Worm (Caenorhabditis elegans) whole organism, L4 larva: ENCODE data around the gene C14B1.2.

Experiments
- D1046.2 ChIP-seq: fragments of 200-800 bp; sonication (Bioruptor generic); IDR thresholded peaks from 2 replicates; pipeline ENCODE4 v1.3.6; 2022; ENCODE audit warnings: missing genetic modification characterization, missing compliant biosample characterization
- F10B5.3 ChIP-seq: sonication (generic microtip); optimal IDR thresholded peaks from 2 replicates; lab custom pipeline; 2016; ENCODE audit warnings: mild to moderate bottlenecking, missing genetic modification characterization, missing compliant biosample characterization
- F26F4.8 ChIP-seq: fragments of 200-800 bp; sonication (Bioruptor generic); conservative IDR thresholded peaks from 2 replicates; pipeline ENCODE4 v1.3.6; 2022; ENCODE audit warnings: missing genetic modification characterization, missing compliant biosample characterization
- F37D6.2 ChIP-seq: sonication (generic microtip); optimal IDR thresholded peaks from 2 replicates; lab custom pipeline; 2016; ENCODE audit warnings: mild to moderate bottlenecking, missing genetic modification characterization, missing compliant biosample characterization
- F44E2.7 ChIP-seq: fragments of 200-800 bp; sonication (Bioruptor generic); IDR thresholded peaks from 2 replicates; pipeline ENCODE4 v2.1.2; 2022; ENCODE audit warnings: missing genetic modification characterization, missing compliant biosample characterization
- F49E8.2 ChIP-seq: sonication (generic microtip); optimal IDR thresholded peaks from 2 replicates; lab custom pipeline; 2016; ENCODE audit warnings: missing compliant biosample characterization, mild to moderate bottlenecking, missing genetic modification characterization, borderline replicate concordance
- T26A8.4 ChIP-seq: fragments of 200-800 bp; sonication (Bioruptor generic); IDR thresholded peaks from 2 replicates; pipeline ENCODE4 v1.3.6; 2022; ENCODE audit warnings: missing genetic modification characterization, missing compliant biosample characterization
- Y105C5A.15 ChIP-seq: fragments of 200-800 bp; sonication (Bioruptor generic); IDR thresholded peaks from 2 replicates; pipeline ENCODE4 v1.3.6; 2022; ENCODE audit warnings: missing genetic modification characterization, missing compliant biosample characterization
- Y5F2A.4 ChIP-seq: fragments of 200-800 bp; sonication (Bioruptor generic); optimal IDR thresholded peaks from 2 replicates; lab custom pipeline; 2018; ENCODE audit warnings: mild to moderate bottlenecking, missing genetic modification characterization, missing compliant biosample characterization
- Y75B8A.6 ChIP-seq: fragments of 200-800 bp; sonication (Bioruptor generic); IDR thresholded peaks from 2 replicates; pipeline ENCODE4 v1.3.6; 2022; ENCODE audit warnings: missing genetic modification reagents, missing genetic modification characterization, missing compliant biosample characterization
- aha-1 ChIP-seq: fragments of 150-350 bp; peaks from one replicate; lab custom pipeline; 2014; ENCODE audit warnings: missing biosample characterization, missing genetic modification characterization
- ama-1 ChIP-seq: fragments of 150-350 bp; optimal IDR thresholded peaks from 2 replicates; lab custom pipeline; 2014; ENCODE audit warnings: inconsistent platforms, mixed read lengths
- arid-1 ChIP-seq: fragments of 200-800 bp; sonication (Bioruptor generic); conservative IDR thresholded peaks from 2 replicates; pipeline ENCODE4 v1.3.6; 2022; ENCODE audit warnings: missing genetic modification reagents, missing genetic modification characterization, missing compliant biosample characterization
- attf-4 ChIP-seq: sonication (generic microtip); optimal IDR thresholded peaks from 3 replicates; lab custom pipeline; 2017; ENCODE audit warnings: missing biosample characterization, missing genetic modification characterization
- ceh-28 ChIP-seq: fragments of 150-350 bp; optimal IDR thresholded peaks from 2 replicates; lab custom pipeline; 2014; ENCODE audit warnings: missing biosample characterization, missing genetic modification reagents, missing genetic modification characterization
- ceh-44 ChIP-seq: fragments of 200-800 bp; sonication (Bioruptor generic); IDR thresholded peaks from 2 replicates; pipeline ENCODE4 v1.3.6; 2022; ENCODE audit warnings: missing genetic modification reagents, missing genetic modification characterization, missing compliant biosample characterization
- ceh-62 ChIP-seq: sonication (generic microtip); optimal IDR thresholded peaks from 2 replicates; lab custom pipeline; 2017; ENCODE audit warnings: missing biosample characterization, missing genetic modification characterization
- ces-1 ChIP-seq: fragments of 150-350 bp; sonication (generic microtip); optimal IDR thresholded peaks from 4 replicates; lab custom pipeline; 2014; ENCODE audit warnings: missing biosample characterization, missing genetic modification reagents, missing genetic modification characterization
- daf-12 ChIP-seq: fragments of 150-350 bp; optimal IDR thresholded peaks from 2 replicates; lab custom pipeline; 2014; ENCODE audit warnings: missing biosample characterization, missing genetic modification reagents, missing genetic modification characterization
- daf-16 ChIP-seq, 3 experiments: sonication (generic microtip); optimal IDR thresholded peaks; 2 replicates each; lab custom pipeline; 2016 to 2017; ENCODE audit warnings: missing genetic modification characterization in 3 of 3, missing genetic modification reagents in 3 of 3, mild to moderate bottlenecking in 2 of 3, missing compliant biosample characterization in 2 of 3, missing biosample characterization in 1 of 3, moderate library complexity in 1 of 3
- dmd-9 ChIP-seq: fragments of 200-800 bp; sonication (Bioruptor generic); IDR thresholded peaks from 2 replicates; pipeline ENCODE4 v1.3.6; 2022; ENCODE audit warnings: missing genetic modification reagents, missing genetic modification characterization, missing compliant biosample characterization
- dpl-1 ChIP-seq: fragments of 150-350 bp; optimal IDR thresholded peaks from 2 replicates; lab custom pipeline; 2014; ENCODE audit warnings: missing biosample characterization, missing genetic modification reagents, missing genetic modification characterization
- duxl-1 ChIP-seq: sonication (generic microtip); optimal IDR thresholded peaks from 2 replicates; lab custom pipeline; 2016; ENCODE audit warnings: mild to moderate bottlenecking, missing genetic modification characterization, moderate library complexity, missing compliant biosample characterization; ENCODE audit not compliant: poor library complexity
- fos-1 ChIP-seq: fragments of 150-350 bp; optimal IDR thresholded peaks from 2 replicates; lab custom pipeline; 2014; ENCODE audit warnings: missing biosample characterization, missing genetic modification characterization
- hif-1 ChIP-seq, 2 experiments: sonication (generic microtip); optimal IDR thresholded peaks; 2 replicates each; lab custom pipeline; 2016 to 2017; ENCODE audit warnings: missing compliant biosample characterization in 2 of 2, missing genetic modification characterization in 2 of 2, missing genetic modification reagents in 2 of 2, missing genotype in 2 of 2, mild to moderate bottlenecking in 1 of 2
- hmg-1.1 ChIP-seq: fragments of 200-800 bp; sonication (Bioruptor generic); IDR thresholded peaks from 2 replicates; pipeline ENCODE4 v1.3.6; 2022; ENCODE audit warnings: missing genetic modification reagents, missing genetic modification characterization, missing compliant biosample characterization
- lin-1 ChIP-seq: fragments of 200-800 bp; sonication (Bioruptor generic); IDR thresholded peaks from 2 replicates; pipeline ENCODE4 v1.3.6; 2022; ENCODE audit warnings: missing genetic modification reagents, missing genetic modification characterization, missing compliant biosample characterization
- lin-15B ChIP-seq: fragments of 150-350 bp; sonication (generic microtip); optimal IDR thresholded peaks from 3 replicates; lab custom pipeline; 2014; ENCODE audit warnings: missing biosample characterization, missing genetic modification characterization
- lin-29 ChIP-seq: fragments of 200-800 bp; sonication (Bioruptor generic); IDR thresholded peaks from 2 replicates; pipeline ENCODE4 v1.3.6; 2022; ENCODE audit warnings: missing genetic modification reagents, missing genetic modification characterization, missing compliant biosample characterization
- lin-39 ChIP-seq: fragments of 150-350 bp; optimal IDR thresholded peaks from 2 replicates; lab custom pipeline; 2014; ENCODE audit warnings: missing biosample characterization, missing genetic modification reagents, missing genetic modification characterization
- lsy-2 ChIP-seq, 2 experiments: fragments of 150-350 bp in 1 of 2; sonication (generic microtip) in 1 of 2; optimal IDR thresholded peaks; 2 replicates each; lab custom pipeline; 2014 to 2017; ENCODE audit warnings: missing biosample characterization in 2 of 2, missing genetic modification characterization in 2 of 2
- madf-9 ChIP-seq: fragments of 200-800 bp; sonication (Bioruptor generic); conservative IDR thresholded peaks from 2 replicates; pipeline ENCODE4 v1.3.6; 2022; ENCODE audit warnings: missing genetic modification reagents, missing genetic modification characterization, missing compliant biosample characterization
- mdt-29 ChIP-seq: fragments of 200-800 bp; sonication (Bioruptor generic); IDR thresholded peaks from 2 replicates; pipeline ENCODE4 v1.3.6; 2022; ENCODE audit warnings: missing genetic modification reagents, missing genetic modification characterization, missing compliant biosample characterization
- mep-1 ChIP-seq: fragments of 150-350 bp; sonication (generic microtip); optimal IDR thresholded peaks from 3 replicates; lab custom pipeline; 2014; ENCODE audit warnings: missing biosample characterization, missing genetic modification characterization
- mxl-2 ChIP-seq: fragments of 200-800 bp; sonication (Bioruptor generic); conservative IDR thresholded peaks from 2 replicates; pipeline ENCODE4 v1.3.6; 2022; ENCODE audit warnings: missing genetic modification reagents, missing genetic modification characterization, missing compliant biosample characterization
- mxl-3 ChIP-seq: fragments of 200-800 bp; sonication (Bioruptor generic); optimal IDR thresholded peaks from 2 replicates; lab custom pipeline; 2018; ENCODE audit warnings: mild to moderate bottlenecking, missing genetic modification characterization, missing compliant biosample characterization
- nhr-102 ChIP-seq: sonication (generic microtip); optimal IDR thresholded peaks from 2 replicates; lab custom pipeline; 2016; ENCODE audit warnings: mild to moderate bottlenecking, missing genetic modification characterization, moderate library complexity, missing compliant biosample characterization
- nhr-237 ChIP-seq: sonication (generic microtip); optimal IDR thresholded peaks from 2 replicates; lab custom pipeline; 2017; ENCODE audit warnings: missing biosample characterization, missing genetic modification characterization
- nhr-48 ChIP-seq: sonication (generic microtip); optimal IDR thresholded peaks from 2 replicates; lab custom pipeline; 2016; ENCODE audit warnings: mild to moderate bottlenecking, missing genetic modification characterization, missing compliant biosample characterization
- pha-4 ChIP-seq, 2 experiments: fragments of 150-350 bp in 1 of 2; fragments of 200-800 bp in 1 of 2; sonication (Bioruptor generic) in 1 of 2; IDR thresholded peaks in 1 of 2; optimal IDR thresholded peaks in 1 of 2; 2 replicates each; pipeline versions ENCODE4 v1.3.6 to Lab custom; 2014 to 2022; ENCODE audit warnings: missing genetic modification characterization in 2 of 2, missing genetic modification reagents in 2 of 2, missing biosample characterization in 1 of 2, missing compliant biosample characterization in 1 of 2
- saeg-2 ChIP-seq: fragments of 200-800 bp; sonication (Bioruptor generic); IDR thresholded peaks from 2 replicates; pipeline ENCODE4 v1.3.6; 2022; ENCODE audit warnings: missing genetic modification reagents, missing genetic modification characterization, missing compliant biosample characterization
- sdz-12 ChIP-seq: fragments of 200-800 bp; sonication (Bioruptor generic); optimal IDR thresholded peaks from 2 replicates; lab custom pipeline; 2018; ENCODE audit warnings: mild to moderate bottlenecking, missing genetic modification characterization, missing compliant biosample characterization
- set-16 ChIP-seq: fragments of 200-800 bp; sonication (Bioruptor generic); IDR thresholded peaks from 2 replicates; pipeline ENCODE4 v1.3.6; 2022; ENCODE audit warnings: missing genetic modification reagents, missing genetic modification characterization, missing compliant biosample characterization
- snpc-4 ChIP-seq: fragments of 150-350 bp; optimal IDR thresholded peaks from 2 replicates; lab custom pipeline; 2014; ENCODE audit warnings: missing biosample characterization, missing genetic modification characterization
- spr-1 ChIP-seq: sonication (generic microtip); optimal IDR thresholded peaks from 2 replicates; lab custom pipeline; 2016; ENCODE audit warnings: mild to moderate bottlenecking, missing genetic modification characterization, missing compliant biosample characterization
- unc-39 ChIP-seq: sonication (generic microtip); optimal IDR thresholded peaks from 2 replicates; lab custom pipeline; 2017; ENCODE audit warnings: missing biosample characterization, missing genetic modification characterization
- unc-62 ChIP-seq, 3 experiments: fragments of 150-350 bp in 1 of 3; sonication (generic microtip); optimal IDR thresholded peaks in 2 of 3; peaks in 1 of 3; 1 replicate in 1 of 3; 2 replicates in 2 of 3; lab custom pipeline; 2014 to 2017; ENCODE audit warnings: missing biosample characterization in 3 of 3, missing genetic modification characterization in 3 of 3, missing genetic modification reagents in 3 of 3, missing genotype in 1 of 3
- zfp-3 ChIP-seq: fragments of 200-800 bp; sonication (Bioruptor generic); conservative IDR thresholded peaks from 2 replicates; pipeline ENCODE4 v1.3.6; 2022; ENCODE audit warnings: missing genetic modification reagents, missing genetic modification characterization, missing compliant biosample characterization
- zip-11 ChIP-seq: fragments of 200-800 bp; sonication (Bioruptor generic); IDR thresholded peaks from 2 replicates; pipeline ENCODE4 v1.3.6; 2022; ENCODE audit warnings: missing genetic modification characterization, missing compliant biosample characterization
- zip-2 ChIP-seq: fragments of 150-350 bp; optimal IDR thresholded peaks from 2 replicates; lab custom pipeline; 2014; ENCODE audit warnings: missing biosample characterization, missing genetic modification characterization
- ztf-11 ChIP-seq: fragments of 150-350 bp; optimal IDR thresholded peaks from 2 replicates; lab custom pipeline; 2014; ENCODE audit warnings: missing biosample characterization, missing genetic modification characterization

The C14B1.2 gene

DNA sequence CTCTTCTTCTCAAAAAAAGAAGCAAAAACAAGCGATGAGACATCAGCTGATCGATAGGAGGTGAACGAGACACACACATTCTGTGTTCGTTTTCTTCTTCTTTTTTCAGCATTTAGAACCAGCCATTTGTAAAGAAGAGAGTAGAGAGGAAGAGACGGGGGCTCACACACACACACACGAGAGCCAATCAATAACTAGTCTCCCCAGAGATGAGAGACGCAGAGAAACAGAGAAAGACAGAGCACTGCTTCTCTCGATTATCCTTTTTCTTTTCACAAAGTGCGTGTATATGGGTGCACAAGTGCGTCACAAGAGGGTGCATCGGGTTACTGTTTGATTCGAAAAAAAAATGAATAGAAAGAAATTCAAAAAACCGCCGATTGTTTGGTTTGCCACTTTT, 24.7 kb upstream of the C14B1.2 start:
- TF ChIP-seq D1046.2 (GFP tag; lab: Robert Waterston, UW) (no peak), attf-4 (tag; lab: Kevin White, UChicago) (no peak), lin-15B (no peak), zfp-3 (GFP tag; lab: Robert Waterston, UW) (no peak), ceh-44 (GFP tag; lab: Robert Waterston, UW) (no peak), ztf-11 (tag; lab: Kevin White, UChicago) (no peak), mxl-3 (no peak), duxl-1 (tag; lab: Kevin White, UChicago) (no peak), aha-1 (tag; lab: Kevin White, UChicago) (peak; percentile 94), ceh-62 (tag; lab: Kevin White, UChicago) (no peak), lin-29 (GFP tag; lab: Robert Waterston, UW) (no peak), saeg-2 (GFP tag; lab: Robert Waterston, UW) (peak; percentile 9; the same call in 1 of the 2 replicates), nhr-102 (tag; lab: Kevin White, UChicago) (no peak), Y5F2A.4 (GFP tag; lab: Kevin White, UChicago) (no peak), madf-9 (GFP tag; lab: Robert Waterston, UW) (no peak), lin-39 (tag; lab: Kevin White, UChicago) (peak; percentile 61), sdz-12 (GFP tag; lab: Kevin White, UChicago) (no peak), mxl-2 (no peak), ces-1 (GFP tag; lab: Kevin White, UChicago) (peak; percentile 43), spr-1 (no peak), nhr-48 (tag; lab: Kevin White, UChicago) (peak; percentile 33), daf-12 (tag; lab: Kevin White, UChicago) (no peak), snpc-4 (tag; lab: Kevin White, UChicago) (no peak), fos-1 (tag; lab: Kevin White, UChicago) (no peak), lsy-2 (tag; optimal IDR thresholded peaks at IDR 0.05; lab: Kevin White, UChicago) (peak; percentile 60 to 81), Y75B8A.6 (no peak), nhr-237 (tag; lab: Kevin White, UChicago) (no peak), daf-16 (GFP tag; optimal IDR thresholded peaks at IDR 0.05; lab: Kevin White, UChicago) (peak in 1 of 2 experiments; percentile 59), daf-16 (tag; optimal IDR thresholded peaks at IDR 0.05; lab: Kevin White, UChicago) (no peak), dmd-9 (GFP tag; lab: Robert Waterston, UW) (no peak), hmg-1.1 (peak; percentile 85), zip-2 (tag; lab: Kevin White, UChicago) (no peak), set-16 (GFP tag; lab: Robert Waterston, UW) (no peak), zip-11 (no peak), F44E2.7 (no peak), F37D6.2 (tag; lab: Kevin White, UChicago) (peak; percentile 43), arid-1 (GFP tag; lab: Robert Waterston, UW) (no peak), lin-1 (GFP tag; lab: Robert Waterston, UW) (no peak), F10B5.3 (tag; lab: Kevin White, UChicago) (no peak), F49E8.2 (no peak), pha-4 (GFP tag; IDR thresholded peaks at IDR 0.05; lab: Robert Waterston, UW) (peak; percentile 52), pha-4 (tag; optimal IDR thresholded peaks at IDR 0.05; lab: Kevin White, UChicago) (no peak), T26A8.4 (GFP tag; lab: Robert Waterston, UW) (peak; percentile 50; the same call in 1 of the 2 replicates), mdt-29 (GFP tag; lab: Robert Waterston, UW) (no peak), F26F4.8 (GFP tag; lab: Robert Waterston, UW) (no peak), Y105C5A.15 (GFP tag; lab: Robert Waterston, UW) (no peak), dpl-1 (peak; percentile 29), hif-1 (tag; optimal IDR thresholded peaks at IDR 0.05; lab: Kevin White, UChicago) (peak in 1 of 2 experiments; percentile 65), unc-39 (no peak), mep-1 (tag; lab: Kevin White, UChicago) (peak; percentile 74), unc-62 (GFP tag; optimal IDR thresholded peaks at IDR 0.05 in 1 of 2; lab: Kevin White, UChicago) (no peak), unc-62 (tag; optimal IDR thresholded peaks at IDR 0.05; lab: Kevin White, UChicago) (no peak), ceh-28 (tag; lab: Kevin White, UChicago) (peak; percentile 67), ama-1 (lab: Kevin White, UChicago) (no peak)
